Fruit fly (Drosophila melanogaster) whole organism, adult: ENCODE measurements around the gene Cyp313a2.

ENCODE experiments used
- CG11617 ChIP-seq: fragments of 200-800 bp; sonication (Bioruptor generic); optimal IDR thresholded peaks from 2 replicates; lab custom pipeline; 2017; ENCODE audit warnings: mild to moderate bottlenecking, missing biosample characterization, missing genetic modification reagents, missing genetic modification characterization
- CG12768 ChIP-seq: fragments of 200-800 bp; sonication (Bioruptor generic); optimal IDR thresholded peaks from 2 replicates; lab custom pipeline; 2017; ENCODE audit warnings: missing biosample characterization, missing genetic modification characterization, mild to moderate bottlenecking, moderate library complexity, missing genetic modification reagents
- CG14711 ChIP-seq: fragments of 200-800 bp; sonication (Bioruptor generic); optimal IDR thresholded peaks from 2 replicates; lab custom pipeline; 2018; ENCODE audit warnings: missing biosample characterization, mild to moderate bottlenecking, missing genetic modification characterization, moderate library complexity
- CG1620 ChIP-seq: fragments of 200-800 bp; sonication (Bioruptor generic); optimal IDR thresholded peaks from 2 replicates; lab custom pipeline; 2016; ENCODE audit warnings: missing biosample characterization, missing genetic modification characterization
- CG33017 ChIP-seq: fragments of 200-800 bp; sonication (Bioruptor generic); optimal IDR thresholded peaks from 2 replicates; lab custom pipeline; 2018; ENCODE audit warnings: missing biosample characterization, mild to moderate bottlenecking, missing genetic modification characterization, moderate library complexity
- CG5204 ChIP-seq: fragments of 200-800 bp; sonication (Bioruptor generic); optimal IDR thresholded peaks from 2 replicates; lab custom pipeline; 2016; ENCODE audit warnings: missing biosample characterization, missing genetic modification characterization
- CG7045 ChIP-seq: fragments of 200-800 bp; sonication (Bioruptor generic); optimal IDR thresholded peaks from 2 replicates; lab custom pipeline; 2017; ENCODE audit warnings: missing biosample characterization, mild to moderate bottlenecking, missing genetic modification characterization
- CG7101 ChIP-seq: fragments of 200-800 bp; sonication (Bioruptor generic); optimal IDR thresholded peaks from 2 replicates; lab custom pipeline; 2018; ENCODE audit warnings: missing biosample characterization, mild to moderate bottlenecking, missing genetic modification characterization, moderate library complexity
- Clk ChIP-seq: fragments of 200-800 bp; sonication (Bioruptor generic); optimal IDR thresholded peaks from 2 replicates; lab custom pipeline; 2017; ENCODE audit warnings: missing biosample characterization, missing genetic modification characterization
- Crg-1 ChIP-seq: fragments of 200-800 bp; sonication (Bioruptor generic); optimal IDR thresholded peaks from 2 replicates; lab custom pipeline; 2016; ENCODE audit warnings: missing biosample characterization, missing genetic modification characterization
- Hr96 ChIP-seq: fragments of 200-800 bp; sonication (Bioruptor generic); optimal IDR thresholded peaks from 2 replicates; lab custom pipeline; 2016; ENCODE audit warnings: missing biosample characterization, missing genetic modification characterization
- Mnt ChIP-seq: fragments of 200-800 bp; sonication (Bioruptor generic); optimal IDR thresholded peaks from 2 replicates; lab custom pipeline; 2016; ENCODE audit warnings: missing biosample characterization, mild to moderate bottlenecking, missing genetic modification characterization
- bab1 ChIP-seq: fragments of 200-800 bp; sonication (Bioruptor generic); optimal IDR thresholded peaks from 3 replicates; lab custom pipeline; 2019; ENCODE audit warnings: missing biosample characterization, mild to moderate bottlenecking, missing genetic modification characterization, moderate library complexity
- cic ChIP-seq: fragments of 200-800 bp; sonication (Bioruptor generic); optimal IDR thresholded peaks from 2 replicates; lab custom pipeline; 2017; ENCODE audit warnings: missing biosample characterization, mild to moderate bottlenecking, missing genetic modification characterization, moderate library complexity
- cnc ChIP-seq, 2 experiments: fragments of >200 bp; optimal IDR thresholded peaks; 2 replicates each; lab custom pipeline; 2017
- kay ChIP-seq: fragments of 200-800 bp; sonication (Bioruptor generic); peaks from one replicate; lab custom pipeline; 2016; ENCODE audit warnings: missing biosample characterization, missing genetic modification characterization, borderline replicate concordance
- ovo ChIP-seq: fragments of 200-800 bp; sonication (Bioruptor generic); optimal IDR thresholded peaks from 2 replicates; lab custom pipeline; 2016; ENCODE audit warnings: missing biosample characterization, missing genetic modification characterization
- pad ChIP-seq: fragments of 200-800 bp; sonication (Bioruptor generic); optimal IDR thresholded peaks from 3 replicates; lab custom pipeline; 2017; ENCODE audit warnings: missing biosample characterization, missing genetic modification characterization, mild to moderate bottlenecking, moderate library complexity, missing genetic modification reagents
- tj ChIP-seq: fragments of 200-800 bp; sonication (Bioruptor generic); optimal IDR thresholded peaks from 3 replicates; lab custom pipeline; 2017; ENCODE audit warnings: missing biosample characterization, mild to moderate bottlenecking, missing genetic modification characterization, moderate library complexity
- toe ChIP-seq: fragments of 200-800 bp; sonication (Bioruptor generic); optimal IDR thresholded peaks from 2 replicates; lab custom pipeline; 2016; ENCODE audit warnings: missing biosample characterization, missing genetic modification characterization

Cyp313a2 gene

DNA sequence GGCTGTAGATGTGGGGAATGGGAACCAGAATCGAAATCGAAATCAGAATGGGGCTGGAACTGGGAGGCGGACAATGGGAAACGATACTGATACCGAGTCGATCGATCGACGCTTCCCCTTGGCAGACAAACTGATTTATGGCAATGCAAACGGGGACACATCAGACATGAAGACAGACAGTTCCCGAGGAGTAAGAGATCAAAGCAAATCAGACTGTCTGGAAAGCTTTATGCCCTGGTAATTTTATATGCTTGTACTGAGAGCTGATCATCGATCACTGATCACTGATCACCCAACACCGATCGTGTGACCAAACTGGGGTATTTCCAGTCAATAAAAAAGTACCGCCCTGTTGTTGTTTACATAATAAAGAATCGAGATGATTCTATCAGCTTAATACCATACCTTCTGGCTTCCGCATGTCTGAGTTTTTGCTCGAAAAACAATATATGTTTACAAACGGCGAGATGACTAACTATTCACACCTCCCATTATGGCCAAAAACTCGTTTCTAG lies 33.2 kb upstream of the Cyp313a2 start:
- TF ChIP-seq CG12768 (GFP tag; lab: Kevin White, UChicago) (no peak), Mnt (GFP tag; lab: Kevin White, UChicago) (no peak), cic (GFP tag; lab: Kevin White, UChicago) (no peak), CG5204 (GFP tag; lab: Kevin White, UChicago) (no peak), Crg-1 (GFP tag; lab: Kevin White, UChicago) (no peak), bab1 (GFP tag; lab: Kevin White, UChicago) (no peak), CG1620 (GFP tag; lab: Kevin White, UChicago) (no peak), CG14711 (tag; lab: Kevin White, UChicago) (no peak), cnc (optimal IDR thresholded peaks at IDR 0.05; lab: Kevin White, UChicago) (no peak), pad (GFP tag; lab: Kevin White, UChicago) (no peak), kay (GFP tag; lab: Kevin White, UChicago) (no peak), tj (GFP tag; lab: Kevin White, UChicago) (no peak), toe (no peak), Hr96 (no peak), Clk (GFP tag; lab: Kevin White, UChicago) (no peak), CG7101 (tag; lab: Kevin White, UChicago) (no peak)

DNA sequence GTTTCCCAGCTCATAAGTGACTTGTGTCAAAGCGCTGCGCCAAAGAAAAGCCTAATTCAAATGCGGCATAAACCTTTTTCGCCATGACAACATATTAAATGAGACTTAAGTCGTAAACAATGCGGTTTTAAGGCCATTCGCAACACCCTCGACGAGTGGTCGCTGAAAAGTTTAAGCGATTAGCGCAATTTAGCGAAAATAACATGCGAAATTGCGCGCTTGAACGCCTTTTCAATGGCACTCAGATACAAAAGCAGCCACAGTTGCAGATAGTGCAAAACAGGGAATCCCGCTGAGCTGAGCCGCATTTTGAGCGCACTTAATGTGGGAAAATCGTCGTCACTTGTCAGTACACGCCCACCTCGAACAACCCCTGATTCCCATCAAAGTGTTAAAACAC lies 24.0 kb upstream of the Cyp313a2 start, which contains the start of gene CG44038:
CG44038 (plus strand) TSS at position 301 of the 400 bp plus-strand sequence.
- TF ChIP-seq toe: no peak
- no peak for TF ChIP-seq bab1 (GFP tag; lab: Kevin White, UChicago)
- no peak for TF ChIP-seq CG33017 (tag; lab: Kevin White, UChicago)
- no peak for TF ChIP-seq Mnt (GFP tag; lab: Kevin White, UChicago)
- no peak for TF ChIP-seq CG5204 (GFP tag; lab: Kevin White, UChicago)
- TF ChIP-seq pad (GFP tag; lab: Kevin White, UChicago): no peak
- TF ChIP-seq tj (GFP tag; lab: Kevin White, UChicago): no peak
- TF ChIP-seq CG7045 (GFP tag; lab: Kevin White, UChicago): no peak
- no peak for TF ChIP-seq Clk (GFP tag; lab: Kevin White, UChicago)
- no peak for TF ChIP-seq Crg-1 (GFP tag; lab: Kevin White, UChicago)
- TF ChIP-seq ovo (GFP tag; lab: Kevin White, UChicago): no peak
- no peak for TF ChIP-seq cic (GFP tag; lab: Kevin White, UChicago)

DNA sequence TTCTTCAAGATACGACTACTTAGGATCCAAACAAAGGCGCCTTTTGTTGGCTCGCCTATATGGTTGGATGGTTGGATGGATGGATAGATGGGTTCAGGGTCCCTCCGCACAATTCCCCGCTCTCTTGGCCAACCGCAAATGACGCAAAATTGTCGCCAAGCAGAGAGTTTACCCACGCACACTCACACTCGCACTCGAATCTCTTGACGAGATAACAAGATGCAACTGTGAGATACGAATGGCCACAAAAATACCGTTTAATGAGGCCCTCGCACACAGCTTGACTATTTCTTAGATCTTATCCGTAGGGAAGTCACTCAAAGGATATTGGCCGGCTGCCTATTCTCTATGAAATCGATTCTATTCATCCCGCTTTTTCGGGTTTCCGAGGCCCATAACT lies 23.1 kb upstream of the Cyp313a2 start:
- TF ChIP-seq CG33017 (tag; lab: Kevin White, UChicago) (no peak), CG14711 (tag; lab: Kevin White, UChicago) (no peak), ovo (GFP tag; lab: Kevin White, UChicago) (no peak), toe (no peak), CG1620 (GFP tag; lab: Kevin White, UChicago) (no peak), Mnt (GFP tag; lab: Kevin White, UChicago) (no peak), CG7101 (tag; lab: Kevin White, UChicago) (no peak), Clk (GFP tag; lab: Kevin White, UChicago) (no peak), kay (GFP tag; lab: Kevin White, UChicago) (no peak), cic (GFP tag; lab: Kevin White, UChicago) (no peak), CG12768 (GFP tag; lab: Kevin White, UChicago) (no peak), CG11617 (GFP tag; lab: Kevin White, UChicago) (no peak), pad (GFP tag; lab: Kevin White, UChicago) (no peak), Hr96 (no peak), tj (GFP tag; lab: Kevin White, UChicago) (no peak), CG7045 (GFP tag; lab: Kevin White, UChicago) (no peak), bab1 (GFP tag; lab: Kevin White, UChicago) (no peak)

DNA sequence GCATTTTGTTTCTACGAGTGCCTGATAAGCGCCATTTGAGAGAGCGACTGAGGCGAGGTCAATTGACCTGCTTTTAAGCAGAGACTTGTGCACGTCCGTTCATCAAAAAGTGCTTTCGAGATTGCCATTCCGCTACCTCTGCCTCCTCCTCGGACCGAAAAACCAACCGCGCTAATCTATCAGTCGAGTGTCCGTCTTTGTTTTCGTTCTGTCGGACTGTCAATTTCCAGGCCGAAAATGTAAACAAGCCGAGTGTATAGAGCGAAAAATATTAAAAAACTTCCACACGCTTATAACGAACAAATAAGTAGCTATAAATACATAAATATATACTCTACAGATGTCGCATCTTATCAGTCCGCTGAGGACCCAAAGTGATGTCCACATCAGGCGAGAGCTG lies 22.3 kb upstream of the Cyp313a2 start:
- TF ChIP-seq CG12768 (GFP tag; lab: Kevin White, UChicago) (no peak), Clk (GFP tag; lab: Kevin White, UChicago) (no peak), tj (GFP tag; lab: Kevin White, UChicago) (no peak), kay (GFP tag; lab: Kevin White, UChicago) (no peak), CG11617 (GFP tag; lab: Kevin White, UChicago) (no peak), CG7101 (tag; lab: Kevin White, UChicago) (no peak), CG7045 (GFP tag; lab: Kevin White, UChicago) (no peak), CG1620 (GFP tag; lab: Kevin White, UChicago) (no peak), toe (no peak), cic (GFP tag; lab: Kevin White, UChicago) (no peak), Mnt (GFP tag; lab: Kevin White, UChicago) (no peak), CG5204 (GFP tag; lab: Kevin White, UChicago) (no peak), Crg-1 (GFP tag; lab: Kevin White, UChicago) (no peak), ovo (GFP tag; lab: Kevin White, UChicago) (no peak), CG14711 (tag; lab: Kevin White, UChicago) (no peak), pad (GFP tag; lab: Kevin White, UChicago) (no peak), CG33017 (tag; lab: Kevin White, UChicago) (no peak), cnc (optimal IDR thresholded peaks at IDR 0.05; lab: Kevin White, UChicago) (no peak)

DNA sequence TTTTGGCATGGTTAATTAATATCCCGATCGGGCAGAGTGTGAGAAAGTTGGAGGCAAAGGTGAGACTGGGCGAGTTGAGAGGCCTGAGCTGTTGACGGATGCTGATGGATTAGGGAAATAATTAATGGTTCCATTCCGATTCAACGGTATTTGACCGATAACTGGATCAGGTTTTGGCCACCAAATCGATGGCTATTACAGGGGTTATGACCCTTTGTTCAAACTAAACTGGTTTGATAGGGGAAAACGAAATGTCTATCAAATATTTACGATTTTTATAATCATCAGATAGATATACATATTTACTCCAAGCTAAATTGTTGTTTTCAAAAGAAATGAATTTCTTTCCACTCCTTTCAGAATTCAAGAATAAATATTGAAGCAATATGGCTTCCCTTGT lies 21.7 kb upstream of the Cyp313a2 start, which contains the start of the genes CG44037 and svp:
CG44037 (plus strand) TSS at position 301 of the 400 bp plus-strand sequence.
svp (plus strand) TSS at position 301 of the 400 bp plus-strand sequence.
- no peak for TF ChIP-seq CG7045 (GFP tag; lab: Kevin White, UChicago)
- TF ChIP-seq ovo (GFP tag; lab: Kevin White, UChicago): no peak
- TF ChIP-seq CG12768 (GFP tag; lab: Kevin White, UChicago): no peak
- TF ChIP-seq CG33017 (tag; lab: Kevin White, UChicago): no peak
- TF ChIP-seq CG1620 (GFP tag; lab: Kevin White, UChicago): no peak
- no peak for TF ChIP-seq CG5204 (GFP tag; lab: Kevin White, UChicago)
- no peak for TF ChIP-seq CG7101 (tag; lab: Kevin White, UChicago)
